Worm (Caenorhabditis elegans) whole organism, late embryonic: ENCODE results near the gene rec-8.

Source experiments
- ama-1 ChIP-seq: fragments of 150-350 bp; optimal IDR thresholded peaks from 2 replicates; lab custom pipeline; 2014
- ceh-19 ChIP-seq: fragments of 200-800 bp; sonication (Bioruptor generic); optimal IDR thresholded peaks from 2 replicates; lab custom pipeline; 2018; ENCODE audit warnings: mild to moderate bottlenecking, missing genetic modification characterization, missing compliant biosample characterization
- ets-4 ChIP-seq: sonication (generic microtip); optimal IDR thresholded peaks from 2 replicates; lab custom pipeline; 2016; ENCODE audit warnings: missing genetic modification characterization, missing compliant biosample characterization

DNA sequence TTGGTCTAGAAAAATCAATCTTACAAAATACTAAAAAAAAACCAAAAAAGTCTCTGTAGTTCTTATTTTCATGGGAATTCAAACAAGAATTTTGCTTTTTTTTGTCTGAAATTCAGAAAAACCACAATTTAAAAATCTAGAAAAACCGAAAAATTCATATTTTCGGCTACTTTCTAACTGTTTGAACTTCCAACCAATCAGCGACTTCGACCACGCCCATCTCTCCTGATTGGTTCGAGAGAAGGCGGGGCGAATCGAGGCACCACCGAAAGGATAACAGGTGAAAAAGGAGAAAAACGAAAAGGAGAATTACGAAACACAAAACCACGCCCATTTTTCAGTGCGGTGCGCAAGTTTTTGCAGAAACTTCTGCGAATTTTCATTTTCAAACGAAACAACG lies 48.2 kb downstream of the rec-8 start:
- TF ChIP-seq ceh-19 (GFP tag; lab: Kevin White, UChicago) (no peak), ama-1 (lab: Kevin White, UChicago) (no peak), ets-4 (no peak)
